Fruit fly (Drosophila melanogaster) whole organism, adult: Measurements from ENCODE around the gene Ufd4.

Experiments
- CG11617 ChIP-seq: fragments of 200-800 bp; sonication (Bioruptor generic); optimal IDR thresholded peaks from 2 replicates; lab custom pipeline; 2017; ENCODE audit warnings: mild to moderate bottlenecking, missing biosample characterization, missing genetic modification reagents, missing genetic modification characterization
- Crg-1 ChIP-seq: fragments of 200-800 bp; sonication (Bioruptor generic); optimal IDR thresholded peaks from 2 replicates; lab custom pipeline; 2016; ENCODE audit warnings: missing biosample characterization, missing genetic modification characterization
- kay ChIP-seq: fragments of 200-800 bp; sonication (Bioruptor generic); peaks from one replicate; lab custom pipeline; 2016; ENCODE audit warnings: missing biosample characterization, missing genetic modification characterization, borderline replicate concordance
- tj ChIP-seq: fragments of 200-800 bp; sonication (Bioruptor generic); optimal IDR thresholded peaks from 3 replicates; lab custom pipeline; 2017; ENCODE audit warnings: missing biosample characterization, mild to moderate bottlenecking, missing genetic modification characterization, moderate library complexity

DNA sequence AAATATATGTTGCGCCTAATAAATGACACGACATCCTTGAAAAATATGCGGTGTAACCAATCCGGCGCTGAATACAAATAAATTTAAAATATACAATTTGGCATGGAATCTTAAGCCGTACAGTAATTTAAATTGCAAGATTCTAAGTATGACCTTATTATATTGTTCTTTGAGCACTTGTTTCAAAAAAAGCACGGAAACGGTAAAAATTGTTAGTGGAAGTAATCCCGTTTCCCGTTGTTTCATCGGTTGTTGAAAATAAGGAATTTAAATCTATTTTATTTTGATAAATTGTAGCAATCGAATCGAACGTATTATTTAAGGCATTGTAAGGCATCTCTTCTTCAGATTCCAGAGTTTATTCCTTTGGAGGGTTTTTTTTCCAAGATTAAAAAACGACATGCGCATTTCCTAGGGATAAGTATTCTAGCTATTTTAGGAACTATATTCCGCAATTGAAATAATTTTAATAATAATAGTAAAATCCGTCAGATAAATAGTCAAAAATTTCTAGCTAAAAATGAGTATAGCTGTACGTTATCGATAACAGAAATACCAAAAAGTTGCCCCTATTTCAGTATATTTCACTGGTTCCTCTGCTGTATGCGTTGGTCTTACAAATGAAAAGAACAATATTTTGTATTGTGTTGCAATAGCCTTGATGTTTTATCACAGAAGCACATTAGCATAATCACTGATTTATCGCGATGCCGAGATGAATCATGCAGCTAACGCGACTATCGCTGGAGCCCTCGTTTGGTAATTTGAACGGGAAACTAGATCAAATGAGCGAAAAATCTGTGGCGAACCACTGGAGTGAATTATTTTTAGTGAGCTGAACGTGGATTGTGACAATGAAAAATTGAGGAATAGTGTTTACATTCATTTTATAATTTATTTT is 41.2 kb upstream of the Ufd4 start, which contains the start of gene GATAd:
- TF ChIP-seq CG11617 (GFP tag; lab: Kevin White, UChicago) (no peak), tj (GFP tag; lab: Kevin White, UChicago) (no peak), kay (GFP tag; lab: Kevin White, UChicago) (peak; percentile 98), Crg-1 (GFP tag; lab: Kevin White, UChicago) (no peak)
